Worm (Caenorhabditis elegans): ENCODE data around the gene gcy-4.

Gene gcy-4

DNA sequence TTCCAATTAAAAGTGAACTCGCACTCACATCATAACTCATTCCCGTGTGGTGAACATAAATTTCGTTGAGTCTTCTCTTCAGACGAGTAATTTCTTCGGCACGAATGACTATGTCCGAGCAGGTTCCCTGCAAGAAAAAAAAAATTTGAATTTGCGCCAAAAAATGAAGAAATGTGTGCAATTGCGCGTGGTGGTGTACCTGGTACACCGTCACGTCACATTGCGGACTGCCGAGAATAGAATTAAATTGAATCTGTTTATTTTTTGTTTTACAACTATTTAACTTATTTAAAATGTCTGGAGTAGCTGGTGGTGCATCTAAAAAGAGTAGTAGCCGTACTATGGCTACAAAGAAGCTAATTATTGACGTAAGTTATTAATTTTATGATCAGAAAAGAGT is 7.7 kb downstream of the gcy-4 start, which contains the start of gene mdt-22 (continued):
- TF ChIP-seq C06A6.2 (GFP tag; conservative IDR thresholded peaks at IDR 0.05) (no peak; the same call in 1 of the 2 replicates), ceh-79 (tag; optimal IDR thresholded peaks at IDR 0.05) (no peak), madf-10 (tag; optimal IDR thresholded peaks at IDR 0.05) (peak; percentile 30), egrh-3 (GFP tag; IDR thresholded peaks at IDR 0.05) (no peak), die-1 (tag; optimal IDR thresholded peaks at IDR 0.05) (peak; percentile 25), nfyb-1 (GFP tag; IDR thresholded peaks at IDR 0.05) (peak; percentile 86), hrde-1 (tag; optimal IDR thresholded peaks at IDR 0.05; ENCODE audit: borderline replicate concordance) (no peak), chd-7 (tag; optimal IDR thresholded peaks at IDR 0.05) (peak; percentile 70), akir-1 (GFP tag; optimal IDR thresholded peaks at IDR 0.05) (no peak), rec-8 (tag; optimal IDR thresholded peaks at IDR 0.05) (peak in 1 of 2 experiments; percentile 2), lsl-1 (GFP tag; optimal IDR thresholded peaks at IDR 0.05) (peak; percentile 64), unc-62 (GFP tag; optimal IDR thresholded peaks at IDR 0.05) (no peak), ZK185.1 (tag; optimal IDR thresholded peaks at IDR 0.05; ENCODE audit: poor library complexity, severe bottlenecking) (peak; percentile 66), mel-28 (tag; optimal IDR thresholded peaks at IDR 0.05; ENCODE audit: borderline replicate concordance) (no peak), nhr-27 (tag; optimal IDR thresholded peaks at IDR 0.05) (no peak), ceh-91 (GFP tag; IDR thresholded peaks at IDR 0.05) (no peak), ccch-3 (GFP tag; optimal IDR thresholded peaks at IDR 0.05) (no peak), sdz-38 (tag; optimal IDR thresholded peaks at IDR 0.05) (no peak), F22D6.2 (tag; optimal IDR thresholded peaks at IDR 0.05) (no peak), attf-6 (GFP tag; IDR thresholded peaks at IDR 0.05) (peak; percentile 39; the same call in 1 of the 2 replicates), Y56A3A.18 (GFP tag; IDR thresholded peaks at IDR 0.05) (0 out of 2 replicates have a peak, but pooled peaks have one; percentile 7), mes-4 (tag; optimal IDR thresholded peaks at IDR 0.05) (no peak), Y79H2A.3 (GFP tag; conservative IDR thresholded peaks at IDR 0.05) (0 out of 2 replicates have a peak, but pooled peaks have one; percentile 41), B0336.3 (GFP tag; IDR thresholded peaks at IDR 0.05) (peak; percentile 64), atf-7 (tag; optimal IDR thresholded peaks at IDR 0.05) (no peak), snpc-3.4 (tag; optimal IDR thresholded peaks at IDR 0.05) (peak; percentile 23), egl-18 (GFP tag; IDR thresholded peaks at IDR 0.05) (no peak), lin-40 (tag; optimal IDR thresholded peaks at IDR 0.05) (peak; percentile 65), nfya-1 (tag; optimal IDR thresholded peaks at IDR 0.05; ENCODE audit: borderline replicate concordance, insufficient read depth) (no peak), ama-1 (optimal IDR thresholded peaks at IDR 0.05) (peak; percentile 22), ama-1 (GFP tag; optimal IDR thresholded peaks at IDR 0.05) (peak in 1 of 2 experiments; percentile 39), hlh-12 (tag; optimal IDR thresholded peaks at IDR 0.05) (no peak), Y95B8A.8 (GFP tag; IDR thresholded peaks at IDR 0.05) (0 out of 2 replicates have a peak, but pooled peaks have one; percentile 29), zim-3 (tag; optimal IDR thresholded peaks at IDR 0.05) (no peak), B0019.2 (GFP tag; conservative IDR thresholded peaks at IDR 0.05) (0 out of 2 replicates have a peak, but pooled peaks have one; percentile 43), F57C9.4 (tag; optimal IDR thresholded peaks at IDR 0.05) (no peak), ceh-100 (GFP tag; IDR thresholded peaks at IDR 0.05) (peak; percentile 71), ztf-6 (GFP tag; IDR thresholded peaks at IDR 0.05) (no peak), bed-2 (GFP tag; IDR thresholded peaks at IDR 0.05) (no peak), pbrm-1 (GFP tag; IDR thresholded peaks at IDR 0.05) (peak; percentile 66), F57A8.1 (GFP tag; optimal IDR thresholded peaks at IDR 0.05) (no peak), tbx-9 (tag; optimal IDR thresholded peaks at IDR 0.05; ENCODE audit: borderline replicate concordance) (no peak), B0261.1 (tag; optimal IDR thresholded peaks at IDR 0.05) (peak; percentile 39), dpl-1 (GFP tag; optimal IDR thresholded peaks at IDR 0.05) (peak; percentile 89), dox-1 (GFP tag; IDR thresholded peaks at IDR 0.05) (peak; percentile 76; the same call in 1 of the 2 replicates), efl-1 (GFP tag; optimal IDR thresholded peaks at IDR 0.05) (peak; percentile 81), lsy-27 (tag; optimal IDR thresholded peaks at IDR 0.05; ENCODE audit: borderline replicate concordance, insufficient read depth) (no peak), nfya-2 (GFP tag; IDR thresholded peaks at IDR 0.05) (no peak)
